Fruit fly (Drosophila melanogaster) whole organism, embryonic: ENCODE data around the gene SMC3.

ENCODE experiments used
- CG12659 ChIP-seq: fragments of 200-800 bp; sonication (Bioruptor generic); optimal IDR thresholded peaks from 3 replicates; lab custom pipeline; 2017; ENCODE audit warnings: mild to moderate bottlenecking, missing biosample characterization, missing genetic modification reagents, missing genetic modification characterization
- CG13287 ChIP-seq: fragments of 200-800 bp; sonication (Bioruptor generic); IDR thresholded peaks from 2 replicates; pipeline ENCODE4 v1.3.6; 2022; ENCODE audit warnings: missing biosample characterization, missing genetic modification characterization; ENCODE audit not compliant: partially characterized antibody
- CG15601 ChIP-seq: fragments of 200-800 bp; sonication (Bioruptor generic); optimal IDR thresholded peaks from 3 replicates; lab custom pipeline; 2019; ENCODE audit warnings: missing biosample characterization, mild to moderate bottlenecking, missing genetic modification characterization, moderate library complexity
- CG16815 ChIP-seq: fragments of 200-800 bp; sonication (Bioruptor generic); optimal IDR thresholded peaks from 3 replicates; lab custom pipeline; 2017; ENCODE audit warnings: missing biosample characterization, mild to moderate bottlenecking, missing genetic modification characterization
- CG2889 ChIP-seq: fragments of 200-800 bp; sonication (Bioruptor generic); IDR thresholded peaks from 3 replicates; pipeline ENCODE4 v1.3.6; 2022; ENCODE audit warnings: missing biosample characterization, missing genetic modification characterization
- CG32767 ChIP-seq: fragments of 200-800 bp; sonication (Bioruptor generic); IDR thresholded peaks from 2 replicates; pipeline ENCODE4 v1.3.6; 2022; ENCODE audit warnings: missing biosample characterization, missing genetic modification characterization
- CG33557 ChIP-seq: fragments of 200-800 bp; sonication (Bioruptor generic); optimal IDR thresholded peaks from 2 replicates; lab custom pipeline; 2019; ENCODE audit warnings: missing biosample characterization, mild to moderate bottlenecking, missing genetic modification characterization, moderate library complexity
- CG34224 ChIP-seq: fragments of 200-800 bp; sonication (Bioruptor generic); IDR thresholded peaks from 3 replicates; pipeline ENCODE4 v1.3.6; 2022; ENCODE audit warnings: missing biosample characterization, missing genetic modification characterization; ENCODE audit not compliant: partially characterized antibody
- CG42726 ChIP-seq: fragments of 200-800 bp; sonication (Bioruptor generic); IDR thresholded peaks from 2 replicates; pipeline ENCODE4 v1.3.6; 2022; ENCODE audit warnings: missing biosample characterization, missing genetic modification characterization; ENCODE audit not compliant: partially characterized antibody
- CG6765 ChIP-seq: fragments of 200-800 bp; sonication (Bioruptor generic); optimal IDR thresholded peaks from 3 replicates; lab custom pipeline; 2017; ENCODE audit warnings: missing biosample characterization, mild to moderate bottlenecking, missing genetic modification characterization
- CG8089 ChIP-seq: fragments of 200-800 bp; sonication (Bioruptor generic); optimal IDR thresholded peaks from 3 replicates; lab custom pipeline; 2016; ENCODE audit warnings: missing biosample characterization, missing genetic modification characterization
- Deaf1 ChIP-seq: fragments of 200-800 bp; optimal IDR thresholded peaks from 3 replicates; lab custom pipeline; 2019; ENCODE audit warnings: missing biosample characterization, mild to moderate bottlenecking, missing genetic modification characterization, moderate library complexity
- Dfd ChIP-seq, 2 experiments: fragments of >200 bp; optimal IDR thresholded peaks; 2 replicates each; lab custom pipeline; 2017; ENCODE audit warnings: missing biosample characterization in 2 of 2, missing genetic modification characterization in 2 of 2
- Dll ChIP-seq: fragments of 200-800 bp; sonication (Bioruptor generic); IDR thresholded peaks from 4 replicates; pipeline ENCODE4 v1.3.6; 2022; ENCODE audit warnings: missing biosample characterization, missing genetic modification characterization; ENCODE audit not compliant: partially characterized antibody
- Eip74EF ChIP-seq, 2 experiments: fragments of 200-800 bp in 1 of 2; fragments of >200 bp in 1 of 2; sonication (Bioruptor generic) in 1 of 2; optimal IDR thresholded peaks; 2 replicates each; lab custom pipeline; 2017 to 2019; ENCODE audit warnings: missing biosample characterization in 2 of 2, missing genetic modification characterization in 2 of 2, mild to moderate bottlenecking in 1 of 2, moderate library complexity in 1 of 2
- Fer1 ChIP-seq: fragments of 200-800 bp; sonication (Bioruptor generic); optimal IDR thresholded peaks from 2 replicates; lab custom pipeline; 2017; ENCODE audit warnings: missing biosample characterization, mild to moderate bottlenecking, missing genetic modification characterization
- HmgZ ChIP-seq: fragments of 200-800 bp; sonication (Bioruptor generic); optimal IDR thresholded peaks from 2 replicates; lab custom pipeline; 2018; ENCODE audit warnings: missing biosample characterization, mild to moderate bottlenecking, missing genetic modification characterization
- MBD-R2 ChIP-seq: fragments of 200-800 bp; sonication (Bioruptor generic); IDR thresholded peaks from 2 replicates; pipeline ENCODE4 v1.3.6; 2022; ENCODE audit warnings: missing biosample characterization, missing genetic modification characterization
- Oaz ChIP-seq: fragments of 200-800 bp; sonication (Bioruptor generic); IDR thresholded peaks from 2 replicates; pipeline ENCODE4 v1.3.6; 2022; ENCODE audit warnings: missing biosample characterization, missing genetic modification characterization
- Rx ChIP-seq: fragments of 200-800 bp; sonication (Bioruptor generic); IDR thresholded peaks from 2 replicates; pipeline ENCODE4 v1.3.6; 2022; ENCODE audit warnings: missing biosample characterization, missing genetic modification characterization
- Stat92E ChIP-seq, 3 experiments: fragments of >200 bp in 2 of 3; fragments of 200-800 bp in 1 of 3; sonication (Bioruptor generic) in 1 of 3; optimal IDR thresholded peaks; 2 replicates each; lab custom pipeline; 2017 to 2019; ENCODE audit warnings: missing biosample characterization in 3 of 3, missing genetic modification characterization in 3 of 3, mild to moderate bottlenecking in 1 of 3, moderate library complexity in 1 of 3
- aop ChIP-seq: fragments of 200-800 bp; sonication (Bioruptor generic); IDR thresholded peaks from 2 replicates; pipeline ENCODE4 v1.3.6; 2022; ENCODE audit warnings: missing biosample characterization, missing genetic modification characterization
- bbx ChIP-seq: fragments of 200-800 bp; sonication (Bioruptor generic); IDR thresholded peaks from 2 replicates; pipeline ENCODE4 v1.3.6; 2022; ENCODE audit warnings: missing biosample characterization, missing genetic modification characterization; ENCODE audit not compliant: partially characterized antibody
- cato ChIP-seq: fragments of 200-800 bp; sonication (Bioruptor generic); optimal IDR thresholded peaks from 2 replicates; lab custom pipeline; 2016; ENCODE audit warnings: missing biosample characterization, missing genetic modification characterization, borderline replicate concordance
- ci ChIP-seq: fragments of 200-800 bp; sonication (Bioruptor generic); IDR thresholded peaks from 3 replicates; pipeline ENCODE4 v1.3.6; 2022; ENCODE audit warnings: missing biosample characterization, missing genetic modification characterization
- dati ChIP-seq: fragments of 200-800 bp; sonication (Bioruptor generic); IDR thresholded peaks from 2 replicates; pipeline ENCODE4 v1.3.6; 2022; ENCODE audit warnings: missing biosample characterization, missing genetic modification characterization
- dm ChIP-seq: fragments of 200-800 bp; sonication (Bioruptor generic); optimal IDR thresholded peaks from 3 replicates; lab custom pipeline; 2016; ENCODE audit warnings: missing biosample characterization, missing genetic modification characterization
- esg ChIP-seq: fragments of 200-800 bp; sonication (Bioruptor generic); conservative IDR thresholded peaks from 2 replicates; pipeline ENCODE4 v1.3.6; 2022; ENCODE audit warnings: missing biosample characterization, missing genetic modification characterization
- fru ChIP-seq: fragments of >200 bp; optimal IDR thresholded peaks from 2 replicates; lab custom pipeline; 2017
- gce ChIP-seq: fragments of 200-800 bp; sonication (Bioruptor generic); IDR thresholded peaks from 3 replicates; pipeline ENCODE4 v1.3.6; 2022; ENCODE audit warnings: missing biosample characterization, missing genetic modification characterization
- gsb-n ChIP-seq: fragments of 200-800 bp; sonication (Bioruptor generic); optimal IDR thresholded peaks from 3 replicates; lab custom pipeline; 2018; ENCODE audit warnings: missing biosample characterization, mild to moderate bottlenecking, missing genetic modification characterization
- ham ChIP-seq: fragments of 200-800 bp; sonication (Bioruptor generic); IDR thresholded peaks from 2 replicates; pipeline ENCODE4 v1.3.6; 2022; ENCODE audit warnings: missing biosample characterization, missing genetic modification characterization
- hbn ChIP-seq: fragments of 200-800 bp; sonication (Bioruptor generic); IDR thresholded peaks from 2 replicates; pipeline ENCODE4 v1.3.6; 2022; ENCODE audit warnings: missing biosample characterization, missing genetic modification characterization; ENCODE audit not compliant: partially characterized antibody
- inv ChIP-seq: fragments of 200-800 bp; sonication (Bioruptor generic); IDR thresholded peaks from 2 replicates; pipeline ENCODE4 v1.3.6; 2022; ENCODE audit warnings: missing biosample characterization, missing genetic modification characterization; ENCODE audit not compliant: partially characterized antibody
- jing ChIP-seq: fragments of 200-800 bp; sonication (Bioruptor generic); optimal IDR thresholded peaks from 2 replicates; lab custom pipeline; 2018; ENCODE audit warnings: missing biosample characterization, mild to moderate bottlenecking, missing genetic modification characterization
- kah ChIP-seq: fragments of 200-800 bp; sonication (Bioruptor generic); optimal IDR thresholded peaks from 2 replicates; lab custom pipeline; 2018; ENCODE audit warnings: missing biosample characterization, mild to moderate bottlenecking, missing genetic modification characterization
- mam ChIP-seq: fragments of 200-800 bp; sonication (Bioruptor generic); optimal IDR thresholded peaks from 3 replicates; lab custom pipeline; 2016; ENCODE audit warnings: missing biosample characterization, missing genetic modification characterization
- nerfin-1 ChIP-seq: fragments of 200-800 bp; sonication (Bioruptor generic); optimal IDR thresholded peaks from 3 replicates; lab custom pipeline; 2019; ENCODE audit warnings: missing biosample characterization, mild to moderate bottlenecking, missing genetic modification characterization, moderate library complexity
- nmo ChIP-seq: fragments of 200-800 bp; sonication (Bioruptor generic); optimal IDR thresholded peaks from 2 replicates; lab custom pipeline; 2018; ENCODE audit warnings: missing biosample characterization, mild to moderate bottlenecking, missing genetic modification characterization, moderate library complexity
- otp ChIP-seq: fragments of 200-800 bp; sonication (Bioruptor generic); IDR thresholded peaks from 3 replicates; pipeline ENCODE4, ENCODE4 v1.3.6; 2022; ENCODE audit warnings: missing biosample characterization, missing genetic modification characterization
- p53 ChIP-seq: fragments of 200-800 bp; sonication (Bioruptor generic); optimal IDR thresholded peaks from 2 replicates; lab custom pipeline; 2016; ENCODE audit warnings: missing biosample characterization, missing genetic modification characterization
- pnt ChIP-seq: fragments of 200-800 bp; sonication (Bioruptor generic); optimal IDR thresholded peaks from 3 replicates; lab custom pipeline; 2016; ENCODE audit warnings: missing biosample characterization, missing genetic modification characterization
- run ChIP-seq: fragments of 200-800 bp; sonication (Bioruptor generic); optimal IDR thresholded peaks from 3 replicates; lab custom pipeline; 2018; ENCODE audit warnings: missing biosample characterization, mild to moderate bottlenecking, missing genetic modification characterization
- shn ChIP-seq: fragments of 200-800 bp; sonication (Bioruptor generic); optimal IDR thresholded peaks from 3 replicates; lab custom pipeline; 2016; ENCODE audit warnings: missing biosample characterization, missing genetic modification characterization
- slp2 ChIP-seq: fragments of 200-800 bp; sonication (Bioruptor generic); optimal IDR thresholded peaks from 2 replicates; lab custom pipeline; 2016; ENCODE audit warnings: missing biosample characterization, missing genetic modification characterization
- ssp ChIP-seq: fragments of 200-800 bp; sonication (Bioruptor generic); IDR thresholded peaks from 2 replicates; pipeline ENCODE4 v1.3.6; 2022; ENCODE audit warnings: missing biosample characterization, missing genetic modification characterization
- trh ChIP-seq: fragments of 200-800 bp; sonication (Bioruptor generic); optimal IDR thresholded peaks from 2 replicates; lab custom pipeline; 2016; ENCODE audit warnings: missing biosample characterization, missing genetic modification characterization
- wor ChIP-seq: fragments of 200-800 bp; sonication (Bioruptor generic); IDR thresholded peaks from 2 replicates; pipeline ENCODE4 v1.3.6; 2022; ENCODE audit warnings: missing biosample characterization, missing genetic modification characterization

Gene SMC3

DNA sequence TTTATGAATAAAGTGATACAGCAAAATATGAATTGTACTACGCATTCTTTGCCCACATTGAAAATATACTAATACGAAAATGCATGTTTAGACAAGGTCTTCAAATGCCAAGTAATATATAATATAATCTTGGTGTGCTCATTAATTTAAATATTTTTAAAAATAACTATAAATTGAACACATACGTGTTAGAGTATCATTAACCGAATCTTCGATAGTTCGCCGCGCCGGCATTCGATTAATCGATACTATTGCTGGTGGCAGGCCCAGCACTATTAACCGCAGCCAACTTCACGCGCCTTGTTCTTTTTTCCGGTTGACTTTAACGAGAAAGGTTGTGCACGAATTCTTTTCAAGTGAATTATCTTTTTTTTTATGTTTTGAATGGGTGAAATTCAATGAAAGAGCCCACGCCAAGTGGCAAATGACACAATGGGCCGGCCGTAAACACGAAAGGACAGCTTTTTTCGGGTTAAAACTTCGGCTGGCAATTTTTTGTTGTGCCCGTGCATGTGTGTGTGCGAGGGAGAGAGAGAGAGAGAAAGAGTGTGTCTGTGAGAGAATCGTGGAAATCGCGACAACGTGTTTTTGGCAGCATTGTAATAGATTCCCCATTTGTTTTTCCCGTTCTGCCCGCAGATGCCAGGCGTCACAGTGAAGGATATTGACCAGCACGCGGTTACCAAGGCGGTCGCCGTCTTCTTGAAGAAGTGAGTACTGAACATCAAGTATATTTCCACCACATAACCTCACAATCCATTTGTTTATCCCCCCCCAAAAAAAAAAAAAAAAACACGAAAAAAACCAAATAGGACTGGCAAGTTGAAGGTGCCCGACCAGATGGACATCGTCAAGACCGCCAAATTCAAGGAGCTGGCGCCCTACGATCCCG lies 44.6 kb upstream of the SMC3 start, which contains the start of gene RpS19a (continued):
- TF ChIP-seq CG34224 (GFP tag; lab: Robert Waterston, UW) = no peak
- TF ChIP-seq CG6765 (GFP tag; lab: Kevin White, UChicago) = peak; percentile 89
- no peak for TF ChIP-seq jing
- TF ChIP-seq p53 (GFP tag; lab: Kevin White, UChicago) = no peak
- TF ChIP-seq CG12659 = peak; percentile 84
- TF ChIP-seq Dll (GFP tag; lab: Robert Waterston, UW) = peak; percentile 73; the same call in 2 of the 4 replicates
- peak; percentile 89 for TF ChIP-seq Fer1 (GFP tag; lab: Kevin White, UChicago)
- peak; percentile 1 for TF ChIP-seq CG16815 (GFP tag; lab: Kevin White, UChicago)
- TF ChIP-seq trh (GFP tag; lab: Kevin White, UChicago) = no peak
- TF ChIP-seq slp2 (GFP tag; lab: Kevin White, UChicago) = peak; percentile 49
- TF ChIP-seq cato (GFP tag; lab: Kevin White, UChicago) = no peak
- TF ChIP-seq Oaz (GFP tag; lab: Robert Waterston, UW) = peak; percentile 55
- no peak for TF ChIP-seq CG32767 (GFP tag; lab: Robert Waterston, UW)
- TF ChIP-seq CG2889 (GFP tag; lab: Robert Waterston, UW) = 0 out of 3 replicates have a peak, but pooled peaks have one; percentile 43
- TF ChIP-seq nerfin-1 (tag; lab: Kevin White, UChicago) = peak; percentile 76
- TF ChIP-seq gsb-n (tag; lab: Kevin White, UChicago) = peak; percentile 63
- TF ChIP-seq otp (GFP tag; lab: Robert Waterston, UW) = peak; percentile 92
- peak; percentile 85 for TF ChIP-seq dm (GFP tag; lab: Kevin White, UChicago)
- peak; percentile 67 for TF ChIP-seq CG15601 (tag; lab: Kevin White, UChicago)
- peak in 1 of 2 experiments; percentile 76 for TF ChIP-seq Eip74EF (GFP tag; optimal IDR thresholded peaks at IDR 0.05; lab: Kevin White, UChicago)
- TF ChIP-seq gce (GFP tag; lab: Robert Waterston, UW) = peak; percentile 84
- TF ChIP-seq Stat92E (GFP tag; optimal IDR thresholded peaks at IDR 0.05; lab: Kevin White, UChicago) = peak in 1 of 3 experiments; percentile 35
- TF ChIP-seq inv = 0 out of 2 replicates have a peak, but pooled peaks have one; percentile 2
- no peak for TF ChIP-seq fru (lab: Kevin White, UChicago)
- peak; percentile 66 for TF ChIP-seq shn
- no peak for TF ChIP-seq wor (GFP tag; lab: Robert Waterston, UW)
- peak; percentile 49 for TF ChIP-seq nmo
- TF ChIP-seq pnt (GFP tag; lab: Kevin White, UChicago) = no peak

DNA sequence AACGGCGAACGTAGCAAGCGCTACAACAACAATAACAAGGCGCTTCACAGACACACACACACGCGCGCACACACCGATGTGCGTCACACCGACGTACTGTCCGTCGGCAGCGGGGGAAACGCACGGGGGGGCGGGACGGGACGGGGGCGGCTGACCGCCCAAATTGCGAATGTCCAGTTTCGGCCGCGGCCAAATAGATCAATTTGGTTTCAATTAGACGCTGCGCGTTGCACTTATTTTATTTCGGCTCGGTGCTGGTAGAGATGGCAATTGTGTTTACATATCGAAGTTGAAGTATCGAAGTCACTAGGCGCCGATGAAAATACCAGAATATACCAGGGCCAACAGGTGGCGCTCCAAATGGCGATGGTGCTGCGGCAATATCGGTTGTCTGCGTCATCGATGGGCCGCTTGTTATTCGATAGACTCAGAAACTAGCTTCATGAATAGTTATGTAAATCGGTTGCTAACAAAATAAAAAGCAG lies 43.9 kb upstream of the SMC3 start, which contains the start of gene Rok:
Rok (minus strand) TSS at position 309 of the 485 bp plus-strand sequence.
- TF ChIP-seq run (no peak), esg (GFP tag; lab: Robert Waterston, UW) (no peak), ci (GFP tag; lab: Robert Waterston, UW) (peak; percentile 11; the same call in 1 of the 3 replicates), dati (GFP tag; lab: Robert Waterston, UW) (no peak), Dfd (GFP tag; optimal IDR thresholded peaks at IDR 0.05; lab: Kevin White, UChicago) (no peak), ham (no peak), Deaf1 (tag; lab: Kevin White, UChicago) (no peak), hbn (GFP tag; lab: Robert Waterston, UW) (peak; percentile 69), kah (GFP tag; lab: Kevin White, UChicago) (peak; percentile 3), CG8089 (GFP tag; lab: Kevin White, UChicago) (no peak), CG13287 (GFP tag; lab: Robert Waterston, UW) (peak; percentile 77), bbx (GFP tag; lab: Robert Waterston, UW) (peak; percentile 89), MBD-R2 (GFP tag; lab: Robert Waterston, UW) (peak; percentile 62; the same call in 1 of the 2 replicates), HmgZ (tag; lab: Kevin White, UChicago) (peak; percentile 3), CG33557 (GFP tag; lab: Kevin White, UChicago) (no peak), Rx (GFP tag; lab: Robert Waterston, UW) (no peak), mam (GFP tag; lab: Kevin White, UChicago) (peak; percentile 18), CG42726 (peak; percentile 91), aop (GFP tag; lab: Robert Waterston, UW) (no peak), ssp (GFP tag; lab: Robert Waterston, UW) (no peak; the same call in 1 of the 2 replicates)
